Fruit fly (Drosophila melanogaster) Kc167 (cell line): ENCODE results near the gene eIF3i.

Source experiments
- Myc ChIP-seq: fragments of >200 bp; optimal IDR thresholded peaks from 2 replicates; lab custom pipeline; 2017; ENCODE audit warnings: missing external identifiers
- Sin3A ChIP-seq: fragments of >200 bp; optimal IDR thresholded peaks from 2 replicates; lab custom pipeline; 2018; ENCODE audit warnings: missing external identifiers
- h ChIP-seq: fragments of >200 bp; optimal IDR thresholded peaks from 3 replicates; lab custom pipeline; 2018; ENCODE audit warnings: missing external identifiers
- insv ChIP-seq: fragments of >200 bp; optimal IDR thresholded peaks from 3 replicates; lab custom pipeline; 2018; ENCODE audit warnings: missing external identifiers
- psq ChIP-seq: fragments of >200 bp; optimal IDR thresholded peaks from 2 replicates; lab custom pipeline; 2017; ENCODE audit warnings: missing external identifiers
- ttk ChIP-seq: sonication (Bioruptor generic); optimal IDR thresholded peaks from 2 replicates; lab custom pipeline; 2017; ENCODE audit warnings: missing external identifiers

Gene eIF3i

DNA sequence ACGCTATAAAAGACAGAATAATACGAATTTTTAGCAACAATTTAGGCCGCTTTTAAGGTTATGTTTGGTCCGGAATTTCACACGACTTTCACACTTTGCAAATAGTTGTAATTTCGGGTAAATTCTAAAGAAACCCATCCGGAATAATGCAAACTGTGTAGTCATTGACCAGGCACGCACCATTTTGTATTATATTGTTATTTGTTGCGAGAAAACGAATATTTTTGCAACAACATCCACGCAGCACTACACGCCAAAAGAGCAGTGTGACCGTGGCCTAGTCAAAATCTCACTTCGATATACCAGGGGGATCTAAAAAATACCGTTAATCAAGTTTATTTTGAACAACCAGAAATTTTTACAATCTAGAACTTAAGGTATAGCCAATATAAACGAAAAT lies at the start of gene eIF3i:
eIF3i (minus strand) TSS at position 265 of the 400 bp plus-strand sequence.
- TF ChIP-seq insv = no peak
- TF ChIP-seq h (lab: Kevin White, UChicago) = no peak
- no peak for TF ChIP-seq Myc (lab: Kevin White, UChicago)
- no peak for TF ChIP-seq Sin3A (lab: Kevin White, UChicago)
- TF ChIP-seq ttk (lab: Kevin White, UChicago) = no peak
- TF ChIP-seq psq (lab: Kevin White, UChicago) = no peak

dm6 chr2L:5010784-5011260 lies 43.2 kb upstream of the eIF3i start, which contains the start of the genes CG31917, Tfb5 and SelT:
TSS of gene CG31917 (minus strand) at chr2L:5010834.
TSS of gene Tfb5 (minus strand) at chr2L:5010834.
TSS of gene SelT (plus strand) at chr2L:5010922.
- TF ChIP-seq h (lab: Kevin White, UChicago) (no peak), psq (lab: Kevin White, UChicago) (no peak), Myc (lab: Kevin White, UChicago) (no peak), ttk (lab: Kevin White, UChicago) (no peak), Sin3A (lab: Kevin White, UChicago) (no peak), insv (no peak)

dm6 chr2L:5009306-5010030 lies 41.9 kb upstream of the eIF3i start, which contains the start of gene Rtnl1:
TSS of gene Rtnl1 (minus strand) at chr2L:5009720.
- TF ChIP-seq psq (lab: Kevin White, UChicago) (no peak), insv (no peak)

DNA sequence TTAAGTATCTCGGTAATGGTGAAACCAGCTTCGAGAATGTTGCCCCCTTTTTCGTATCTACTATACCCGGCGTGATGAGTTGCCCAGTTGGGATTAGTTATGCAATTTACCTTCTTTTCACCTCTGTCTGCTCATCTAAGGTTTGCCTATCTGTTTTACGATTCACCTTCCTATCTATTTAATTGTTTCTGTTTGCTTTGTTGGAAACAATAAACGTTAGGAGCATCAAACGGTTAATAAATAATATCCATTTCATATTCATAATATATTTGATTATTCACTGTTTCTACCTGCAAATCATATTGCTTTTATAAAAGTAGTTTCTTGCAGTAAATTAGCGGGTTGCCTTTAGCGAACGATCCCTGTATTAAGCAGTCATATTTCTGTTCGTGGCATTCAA lies 39.7 kb upstream of the eIF3i start:
- no peak for TF ChIP-seq psq (lab: Kevin White, UChicago)
- no peak for TF ChIP-seq h (lab: Kevin White, UChicago)
- TF ChIP-seq Myc (lab: Kevin White, UChicago) = no peak
- TF ChIP-seq Sin3A (lab: Kevin White, UChicago) = no peak
- no peak for TF ChIP-seq insv
- TF ChIP-seq ttk (lab: Kevin White, UChicago) = no peak

DNA sequence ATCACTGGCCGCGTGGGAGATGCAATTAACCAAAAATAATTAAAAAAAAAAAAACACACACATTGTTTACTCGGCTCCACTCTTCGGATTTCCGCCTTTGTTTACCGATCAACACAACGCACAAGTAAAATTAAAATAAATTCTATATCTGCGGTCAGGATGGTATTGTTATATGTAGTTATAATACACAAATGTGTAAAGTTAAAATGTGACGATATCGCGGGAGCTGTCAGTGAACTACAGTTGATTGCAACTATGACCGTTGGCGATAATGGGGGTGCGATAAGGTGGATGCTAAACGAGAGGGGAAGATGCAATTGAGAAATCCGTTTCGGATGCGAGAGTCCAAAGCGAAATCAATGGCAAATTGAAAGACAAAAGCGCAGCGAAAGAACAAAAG lies 38.7 kb upstream of the eIF3i start:
- TF ChIP-seq h (lab: Kevin White, UChicago) (no peak), insv (no peak), Myc (lab: Kevin White, UChicago) (no peak), ttk (lab: Kevin White, UChicago) (no peak), Sin3A (lab: Kevin White, UChicago) (no peak), psq (lab: Kevin White, UChicago) (no peak)

DNA sequence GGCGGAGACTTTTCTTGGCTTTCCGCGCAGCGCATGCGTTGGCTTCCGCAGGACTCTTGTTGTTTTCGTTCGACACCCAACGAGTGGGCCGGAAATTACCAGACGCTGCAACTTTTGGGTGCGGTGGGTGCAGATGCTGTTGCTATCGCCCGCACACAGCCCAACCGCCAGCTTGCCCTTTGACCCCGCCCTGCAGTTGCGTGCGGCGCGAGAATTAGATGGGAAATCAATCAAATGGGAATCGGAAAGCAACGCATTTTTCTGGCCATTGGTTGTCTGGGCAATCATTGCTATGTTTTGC lies 37.8 kb upstream of the eIF3i start:
- TF ChIP-seq ttk (lab: Kevin White, UChicago) (no peak), psq (lab: Kevin White, UChicago) (no peak)

- TF ChIP-seq Myc (lab: Kevin White, UChicago) = no peak
- TF ChIP-seq insv = no peak
Observed at dm6 chr2L:5004677-5005463, 37.3 kb upstream of the eIF3i start.

DNA sequence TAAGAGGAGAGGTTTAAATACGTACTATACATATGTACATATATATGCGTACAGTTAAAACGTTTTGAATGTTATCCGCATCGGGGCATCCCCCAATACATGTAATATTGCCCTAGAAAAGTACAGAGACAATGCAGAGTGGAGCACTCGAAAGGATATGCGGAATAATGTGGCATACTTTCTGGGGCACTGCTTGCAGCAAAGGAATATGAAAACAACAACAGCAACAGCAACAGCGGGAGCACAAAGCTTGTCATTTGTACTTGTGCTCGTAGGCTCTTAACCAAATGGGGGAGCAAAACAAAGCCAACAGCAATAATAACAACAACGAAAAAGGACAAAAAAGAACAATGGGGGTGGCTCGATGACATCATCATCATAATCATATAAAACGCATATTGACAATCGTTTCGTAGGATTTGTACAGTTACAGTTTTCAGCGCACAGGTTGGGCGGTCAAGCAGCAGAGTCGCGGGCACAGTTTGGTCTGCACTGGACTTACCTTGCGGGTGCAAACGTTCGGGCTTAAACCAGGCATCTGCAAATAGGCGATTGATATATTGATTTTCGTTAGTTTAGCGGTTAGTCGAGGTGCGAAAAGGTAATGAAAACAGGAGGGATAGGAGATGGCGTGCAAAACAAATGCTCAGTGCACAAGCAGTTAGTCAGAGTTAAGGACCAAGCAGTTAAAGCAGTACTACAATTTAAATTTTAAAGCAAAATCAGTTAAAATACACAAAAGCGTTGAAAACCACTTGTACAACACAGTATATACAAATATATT lies 36.3 kb upstream of the eIF3i start:
- no peak for TF ChIP-seq Myc (lab: Kevin White, UChicago)
- TF ChIP-seq Sin3A (lab: Kevin White, UChicago) = no peak
- TF ChIP-seq insv = no peak
- no peak for TF ChIP-seq ttk (lab: Kevin White, UChicago)
- no peak for TF ChIP-seq h (lab: Kevin White, UChicago)
- TF ChIP-seq psq (lab: Kevin White, UChicago) = no peak

DNA sequence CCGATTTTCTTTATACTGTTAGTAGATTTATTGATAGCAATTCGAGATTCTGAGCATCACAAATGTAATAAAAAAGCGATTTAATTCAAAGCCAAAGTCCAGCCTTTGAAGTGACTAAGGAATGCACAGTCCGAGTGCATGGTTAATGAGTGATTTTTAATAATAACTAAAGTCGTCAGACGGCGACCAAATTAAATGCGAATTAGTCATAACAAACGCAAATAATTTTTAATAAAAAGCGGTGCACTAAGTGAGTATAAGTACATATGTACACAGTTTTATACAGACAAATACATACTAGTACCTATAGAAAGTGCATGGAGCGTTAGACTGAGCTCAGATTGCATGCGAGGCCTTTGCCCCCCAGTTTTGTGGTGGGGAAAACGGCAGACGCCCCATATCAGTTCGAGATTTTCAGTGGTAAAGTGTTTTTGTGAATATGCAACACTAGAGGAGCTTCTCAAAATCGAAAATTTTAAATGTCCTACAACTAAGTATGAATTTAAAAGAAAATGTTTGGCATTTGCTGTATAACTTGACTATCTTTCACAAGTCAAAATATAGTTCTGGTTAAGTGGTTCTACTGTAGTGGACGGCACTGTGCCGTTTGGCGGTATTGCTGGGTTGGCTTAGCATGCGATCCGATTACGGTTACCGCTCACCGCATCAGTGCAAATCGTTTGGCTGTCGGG lies 35.3 kb upstream of the eIF3i start:
- no peak for TF ChIP-seq ttk (lab: Kevin White, UChicago)
- TF ChIP-seq insv = no peak
- TF ChIP-seq psq (lab: Kevin White, UChicago) = no peak
- TF ChIP-seq Sin3A (lab: Kevin White, UChicago) = no peak
- TF ChIP-seq Myc (lab: Kevin White, UChicago) = no peak
- no peak for TF ChIP-seq h (lab: Kevin White, UChicago)

DNA sequence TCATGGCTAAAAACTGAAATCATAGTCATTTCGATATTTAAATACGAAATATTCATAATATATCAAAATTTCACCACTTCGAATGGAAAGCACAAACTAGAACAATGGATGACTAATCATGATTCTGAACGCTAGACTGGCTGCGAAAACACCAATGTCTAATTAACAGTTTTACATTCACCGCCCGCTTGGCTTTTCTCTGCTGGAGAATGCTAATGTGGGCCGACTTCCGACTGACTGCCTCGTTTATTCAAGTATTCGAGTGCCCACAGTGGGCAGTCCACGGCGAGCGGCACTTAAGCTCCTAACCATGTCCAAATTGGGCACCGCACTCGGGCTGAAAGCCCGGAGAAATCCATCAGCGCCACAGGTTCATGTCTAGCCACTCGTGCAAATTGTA lies 34.5 kb upstream of the eIF3i start:
- TF ChIP-seq Sin3A (lab: Kevin White, UChicago) (no peak), insv (no peak), ttk (lab: Kevin White, UChicago) (no peak), psq (lab: Kevin White, UChicago) (no peak), h (lab: Kevin White, UChicago) (no peak), Myc (lab: Kevin White, UChicago) (no peak)

DNA sequence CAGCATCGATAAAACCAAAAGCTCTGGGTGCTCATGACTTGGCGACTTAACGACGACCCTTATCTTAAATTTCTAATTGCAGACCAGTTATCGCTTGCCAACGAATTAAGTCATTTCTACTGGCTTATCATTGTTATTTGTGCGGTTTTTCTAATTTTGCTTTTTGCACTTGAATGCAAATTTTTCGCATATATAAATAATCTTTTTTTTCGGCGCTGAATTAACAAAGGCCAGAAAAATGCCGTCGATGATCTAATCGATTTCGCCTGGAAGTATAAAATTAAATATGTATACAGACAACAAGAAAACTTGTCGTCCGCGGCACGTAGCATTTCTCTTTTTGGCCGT lies 34.0 kb upstream of the eIF3i start:
- no peak for TF ChIP-seq insv
- no peak for TF ChIP-seq Sin3A (lab: Kevin White, UChicago)
- no peak for TF ChIP-seq h (lab: Kevin White, UChicago)
- no peak for TF ChIP-seq Myc (lab: Kevin White, UChicago)
- TF ChIP-seq psq (lab: Kevin White, UChicago) = no peak
- no peak for TF ChIP-seq ttk (lab: Kevin White, UChicago)
